Fruit fly (Drosophila melanogaster) whole organism, embryonic: Measurements from ENCODE around the gene CG10431.

Experiments
- Bgb ChIP-seq: fragments of 200-800 bp; sonication (Bioruptor generic); IDR thresholded peaks from 2 replicates; pipeline ENCODE4 v1.3.6; 2022; ENCODE audit warnings: missing biosample characterization, missing genetic modification characterization; ENCODE audit not compliant: partially characterized antibody
- Bteb2 ChIP-seq: fragments of 200-800 bp; sonication (Bioruptor generic); optimal IDR thresholded peaks from 2 replicates; lab custom pipeline; 2016; ENCODE audit warnings: missing biosample characterization, missing genetic modification characterization
- CG10209 ChIP-seq: fragments of 200-800 bp; sonication (Bioruptor generic); optimal IDR thresholded peaks from 3 replicates; lab custom pipeline; 2017; ENCODE audit warnings: missing biosample characterization, mild to moderate bottlenecking, missing genetic modification characterization, missing genetic modification reagents
- CG11085 ChIP-seq: fragments of 200-800 bp; sonication (Bioruptor generic); IDR thresholded peaks from 2 replicates; pipeline ENCODE4 v1.3.6; 2022; ENCODE audit warnings: missing biosample characterization, missing genetic modification characterization
- CG11093 ChIP-seq: fragments of 200-800 bp; sonication (Bioruptor generic); IDR thresholded peaks from 3 replicates; pipeline ENCODE4 v1.3.6; 2022; ENCODE audit warnings: missing biosample characterization, missing genetic modification characterization
- CG12769 ChIP-seq: fragments of 200-800 bp; sonication (Bioruptor generic); optimal IDR thresholded peaks from 2 replicates; lab custom pipeline; 2019; ENCODE audit warnings: missing biosample characterization, mild to moderate bottlenecking, missing genetic modification characterization, moderate library complexity
- CG16813 ChIP-seq: fragments of 200-800 bp; sonication (Bioruptor generic); IDR thresholded peaks from 3 replicates; pipeline ENCODE4 v1.3.6; 2022; ENCODE audit warnings: missing biosample characterization, missing genetic modification characterization; ENCODE audit not compliant: partially characterized antibody
- CG3407 ChIP-seq: fragments of 200-800 bp; sonication (Bioruptor generic); optimal IDR thresholded peaks from 2 replicates; lab custom pipeline; 2018; ENCODE audit warnings: missing biosample characterization, mild to moderate bottlenecking, missing genetic modification characterization
- CG34422 ChIP-seq: fragments of 200-800 bp; sonication (Bioruptor generic); IDR thresholded peaks from 3 replicates; pipeline ENCODE4 v1.3.6; 2022; ENCODE audit warnings: missing biosample characterization, missing genetic modification characterization
- CG3847 ChIP-seq: fragments of 200-800 bp; sonication (Bioruptor generic); IDR thresholded peaks from 2 replicates; pipeline ENCODE4 v1.3.6; 2022; ENCODE audit warnings: missing biosample characterization, missing genetic modification characterization
- CG42726 ChIP-seq: fragments of 200-800 bp; sonication (Bioruptor generic); IDR thresholded peaks from 2 replicates; pipeline ENCODE4 v1.3.6; 2022; ENCODE audit warnings: missing biosample characterization, missing genetic modification characterization; ENCODE audit not compliant: partially characterized antibody
- CG4424 ChIP-seq: fragments of 200-800 bp; sonication (Bioruptor generic); optimal IDR thresholded peaks from 3 replicates; lab custom pipeline; 2016; ENCODE audit warnings: missing biosample characterization, missing genetic modification characterization
- CG4730 ChIP-seq: fragments of 200-800 bp; sonication (Bioruptor generic); IDR thresholded peaks from 2 replicates; pipeline ENCODE4 v1.3.6; 2022; ENCODE audit warnings: missing biosample characterization, missing genetic modification characterization
- CG4854 ChIP-seq: fragments of 200-800 bp; sonication (Bioruptor generic); optimal IDR thresholded peaks from 2 replicates; lab custom pipeline; 2016; ENCODE audit warnings: missing biosample characterization, missing genetic modification characterization, inconsistent platforms
- CG6683 ChIP-seq: fragments of 200-800 bp; sonication (Bioruptor generic); optimal IDR thresholded peaks from 2 replicates; lab custom pipeline; 2017; ENCODE audit warnings: missing biosample characterization, mild to moderate bottlenecking, missing genetic modification characterization, missing genetic modification reagents
- CG6689 ChIP-seq: fragments of 200-800 bp; sonication (Bioruptor generic); IDR thresholded peaks from 2 replicates; pipeline ENCODE4 v1.3.6; 2022; ENCODE audit warnings: missing biosample characterization, missing genetic modification characterization
- CG7556 ChIP-seq: fragments of 200-800 bp; sonication (Bioruptor generic); optimal IDR thresholded peaks from 2 replicates; lab custom pipeline; 2017; ENCODE audit warnings: missing biosample characterization, mild to moderate bottlenecking, missing genetic modification characterization
- CG8924 ChIP-seq: fragments of 200-800 bp; optimal IDR thresholded peaks from 3 replicates; lab custom pipeline; 2019; ENCODE audit warnings: missing biosample characterization, mild to moderate bottlenecking, missing genetic modification characterization, moderate library complexity
- Dad ChIP-seq: fragments of 200-800 bp; sonication (Bioruptor generic); optimal IDR thresholded peaks from 3 replicates; lab custom pipeline; 2016; ENCODE audit warnings: missing biosample characterization, missing genetic modification characterization
- Doc3 ChIP-seq: fragments of 200-800 bp; sonication (Bioruptor generic); IDR thresholded peaks from 3 replicates; pipeline ENCODE4 v1.3.6; 2022; ENCODE audit warnings: missing biosample characterization, missing genetic modification characterization; ENCODE audit not compliant: partially characterized antibody
- Fer3 ChIP-seq: fragments of 200-800 bp; sonication (Bioruptor generic); optimal IDR thresholded peaks from 2 replicates; lab custom pipeline; 2018; ENCODE audit warnings: missing biosample characterization, mild to moderate bottlenecking, missing genetic modification characterization, moderate library complexity
- Gsc ChIP-seq: fragments of 200-800 bp; sonication (Bioruptor generic); IDR thresholded peaks from 2 replicates; pipeline ENCODE4 v1.3.6; 2022; ENCODE audit warnings: missing biosample characterization, missing genetic modification characterization
- HLH3B ChIP-seq: fragments of 200-800 bp; sonication (Bioruptor generic); IDR thresholded peaks from 2 replicates; pipeline ENCODE4 v1.3.6; 2022; ENCODE audit warnings: missing biosample characterization, missing genetic modification characterization
- Hr3 ChIP-seq: fragments of 200-800 bp; sonication (Bioruptor generic); optimal IDR thresholded peaks from 3 replicates; lab custom pipeline; 2016; ENCODE audit warnings: missing biosample characterization, missing genetic modification characterization
- NK7.1 ChIP-seq: fragments of 200-800 bp; sonication (Bioruptor generic); optimal IDR thresholded peaks from 3 replicates; lab custom pipeline; 2016; ENCODE audit warnings: missing biosample characterization, missing genetic modification characterization
- Pdp1 ChIP-seq, 2 experiments: fragments of 200-800 bp; sonication (Bioruptor generic); optimal IDR thresholded peaks; 3 replicates each; lab custom pipeline; 2016; ENCODE audit warnings: missing biosample characterization in 2 of 2, missing genetic modification characterization in 2 of 2, mild to moderate bottlenecking in 1 of 2, moderate library complexity in 1 of 2
- Sox102F ChIP-seq: fragments of 200-800 bp; sonication (Bioruptor generic); optimal IDR thresholded peaks from 2 replicates; lab custom pipeline; 2018; ENCODE audit warnings: missing biosample characterization, mild to moderate bottlenecking, missing genetic modification characterization, moderate library complexity
- Sry-β ChIP-seq: fragments of 200-800 bp; sonication (Bioruptor generic); optimal IDR thresholded peaks from 2 replicates; lab custom pipeline; 2018; ENCODE audit warnings: missing biosample characterization, mild to moderate bottlenecking, missing genetic modification characterization, moderate library complexity
- ab ChIP-seq: fragments of 200-800 bp; sonication (Bioruptor generic); optimal IDR thresholded peaks from 2 replicates; lab custom pipeline; 2016; ENCODE audit warnings: missing biosample characterization, missing genetic modification characterization
- ara ChIP-seq: fragments of 200-800 bp; sonication (Bioruptor generic); IDR thresholded peaks from 2 replicates; pipeline ENCODE4 v1.3.6; 2022; ENCODE audit warnings: missing biosample characterization, missing genetic modification characterization
- cad ChIP-seq: fragments of >200 bp; optimal IDR thresholded peaks from 2 replicates; lab custom pipeline; 2017; ENCODE audit warnings: missing biosample characterization, missing genetic modification characterization
- chm ChIP-seq: fragments of 200-800 bp; sonication (Bioruptor generic); IDR thresholded peaks from 2 replicates; pipeline ENCODE4 v1.3.6; 2022; ENCODE audit warnings: missing biosample characterization, missing genetic modification characterization
- disco-r ChIP-seq: fragments of 200-800 bp; sonication (Bioruptor generic); optimal IDR thresholded peaks from 2 replicates; lab custom pipeline; 2016; ENCODE audit warnings: missing biosample characterization, missing genetic modification characterization
- dmrt11E ChIP-seq: fragments of 200-800 bp; sonication (Bioruptor generic); optimal IDR thresholded peaks from 3 replicates; lab custom pipeline; 2018; ENCODE audit warnings: missing biosample characterization, mild to moderate bottlenecking, missing genetic modification characterization, moderate library complexity
- dpn ChIP-seq, 2 experiments: fragments of 200-800 bp; sonication (Bioruptor generic); optimal IDR thresholded peaks; 3 replicates each; lab custom pipeline; 2016; ENCODE audit warnings: missing biosample characterization in 2 of 2, missing genetic modification characterization in 2 of 2
- eyg ChIP-seq: fragments of 200-800 bp; sonication (Bioruptor generic); optimal IDR thresholded peaks from 3 replicates; lab custom pipeline; 2016; ENCODE audit warnings: missing biosample characterization, missing genetic modification characterization
- fru ChIP-seq: fragments of >200 bp; optimal IDR thresholded peaks from 2 replicates; lab custom pipeline; 2017
- gfzf ChIP-seq: fragments of 200-800 bp; sonication (Bioruptor generic); optimal IDR thresholded peaks from 2 replicates; lab custom pipeline; 2016; ENCODE audit warnings: missing biosample characterization, mild to moderate bottlenecking, missing genetic modification characterization, moderate library complexity
- gsb ChIP-seq: fragments of 200-800 bp; sonication (Bioruptor generic); IDR thresholded peaks from 2 replicates; pipeline ENCODE4 v1.3.6; 2022; ENCODE audit warnings: missing biosample characterization, missing genetic modification characterization
- jigr1 ChIP-seq: fragments of 200-800 bp; sonication (Bioruptor generic); IDR thresholded peaks from 3 replicates; pipeline ENCODE4 v1.3.6; 2022; ENCODE audit warnings: missing biosample characterization, missing genetic modification characterization
- kay ChIP-seq: fragments of 200-800 bp; sonication (Bioruptor generic); optimal IDR thresholded peaks from 2 replicates; lab custom pipeline; 2016; ENCODE audit warnings: missing biosample characterization, missing genetic modification characterization
- lmd ChIP-seq: fragments of 200-800 bp; sonication (Bioruptor generic); IDR thresholded peaks from 2 replicates; pipeline ENCODE4 v1.3.6; 2022; ENCODE audit warnings: missing biosample characterization, missing genetic modification characterization
- ranshi ChIP-seq: fragments of 200-800 bp; sonication (Bioruptor generic); IDR thresholded peaks from 2 replicates; pipeline ENCODE4 v1.3.6; 2022; ENCODE audit warnings: missing biosample characterization, missing genetic modification characterization
- salm ChIP-seq: fragments of 200-800 bp; sonication (Bioruptor generic); optimal IDR thresholded peaks from 2 replicates; lab custom pipeline; 2018; ENCODE audit warnings: missing biosample characterization, mild to moderate bottlenecking, missing genetic modification characterization
- seq ChIP-seq: fragments of 200-800 bp; sonication (Bioruptor generic); IDR thresholded peaks from 2 replicates; pipeline ENCODE4 v1.3.6; 2022; ENCODE audit warnings: missing biosample characterization, missing genetic modification characterization
- sisA ChIP-seq: fragments of 200-800 bp; sonication (Bioruptor generic); IDR thresholded peaks from 2 replicates; pipeline ENCODE4 v1.3.6; 2022; ENCODE audit warnings: missing biosample characterization, missing genetic modification characterization
- slp2 ChIP-seq: fragments of 200-800 bp; sonication (Bioruptor generic); optimal IDR thresholded peaks from 2 replicates; lab custom pipeline; 2016; ENCODE audit warnings: missing biosample characterization, missing genetic modification characterization
- sqz ChIP-seq: fragments of 200-800 bp; sonication (Bioruptor generic); optimal IDR thresholded peaks from 3 replicates; lab custom pipeline; 2018; ENCODE audit warnings: missing biosample characterization, mild to moderate bottlenecking, missing genetic modification characterization
- stc ChIP-seq: fragments of 200-800 bp; sonication (Bioruptor generic); IDR thresholded peaks from 2 replicates; pipeline ENCODE4 v1.3.6; 2022; ENCODE audit warnings: missing biosample characterization, missing genetic modification characterization
- vfl ChIP-seq: fragments of 200-800 bp; sonication (Bioruptor generic); optimal IDR thresholded peaks from 2 replicates; lab custom pipeline; 2016; ENCODE audit warnings: missing biosample characterization, missing genetic modification characterization
- zfh1 ChIP-seq: fragments of 200-800 bp; sonication (Bioruptor generic); IDR thresholded peaks from 3 replicates; pipeline ENCODE4 v1.3.6; 2022; ENCODE audit warnings: missing biosample characterization, missing genetic modification characterization

The CG10431 gene

DNA sequence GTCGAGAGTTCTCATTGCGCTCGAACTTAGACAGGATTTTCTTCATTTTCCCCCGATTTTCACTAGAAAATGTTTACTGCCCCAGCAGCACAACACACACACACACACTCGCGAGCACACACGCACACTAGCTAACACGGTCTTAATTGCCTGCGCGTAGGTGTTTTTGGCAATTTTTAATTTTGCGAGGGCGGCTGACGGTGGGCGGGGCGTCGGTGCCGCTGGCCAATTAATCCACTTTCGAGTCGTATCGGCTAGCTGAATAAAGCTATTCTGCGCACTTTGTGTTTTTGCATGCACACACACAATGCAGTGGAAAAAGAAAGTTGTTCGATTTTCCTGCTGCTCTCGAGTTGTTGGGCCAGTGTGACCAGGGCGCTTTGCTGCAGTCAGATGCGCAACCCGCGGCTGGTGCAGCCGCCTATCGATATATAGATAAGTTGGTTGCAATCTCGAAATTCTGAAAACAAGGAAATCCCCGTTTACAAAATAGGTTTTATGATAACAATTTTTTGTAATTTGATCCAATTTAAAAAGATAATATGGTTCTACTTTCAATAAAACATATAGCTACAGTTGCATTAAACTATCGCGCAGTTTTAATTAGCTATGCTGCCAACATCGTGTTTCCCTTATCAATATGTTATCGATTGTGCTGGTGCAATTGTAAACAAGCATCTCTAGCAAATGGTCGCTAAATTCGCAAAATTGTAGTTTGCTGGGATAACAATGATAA, 6.0 kb upstream of the CG10431 start, which contains the start of the genes Nak and Tango6 (continued):
- TF ChIP-seq salm (tag; lab: Kevin White, UChicago), result no peak
- TF ChIP-seq CG6683 (GFP tag; lab: Kevin White, UChicago), result no peak
- TF ChIP-seq CG12769, result no peak
- no peak for TF ChIP-seq sisA (GFP tag; lab: Robert Waterston, UW)
- TF ChIP-seq ara (GFP tag; lab: Robert Waterston, UW), result no peak
- TF ChIP-seq CG34422 (GFP tag; lab: Robert Waterston, UW), result no peak
- peak; percentile 26 for TF ChIP-seq CG4424 (GFP tag; lab: Kevin White, UChicago)
- TF ChIP-seq Pdp1 (GFP tag; optimal IDR thresholded peaks at IDR 0.05; lab: Kevin White, UChicago), result peak in 1 of 2 experiments; percentile 54
- TF ChIP-seq CG11085, result no peak
- TF ChIP-seq kay (GFP tag; lab: Kevin White, UChicago), result no peak
- TF ChIP-seq gfzf (GFP tag; lab: Kevin White, UChicago), result peak; percentile 80
- no peak for TF ChIP-seq eyg (GFP tag; lab: Kevin White, UChicago)
- peak; percentile 31 for TF ChIP-seq Bteb2 (GFP tag; lab: Kevin White, UChicago)
- peak; percentile 87 for TF ChIP-seq Bgb (GFP tag; lab: Robert Waterston, UW)
- peak; percentile 23 for TF ChIP-seq disco-r (GFP tag; lab: Kevin White, UChicago)
- TF ChIP-seq CG3407 (GFP tag; lab: Kevin White, UChicago), result no peak
- no peak for TF ChIP-seq CG4854 (GFP tag; lab: Kevin White, UChicago)
- no peak for TF ChIP-seq fru (lab: Kevin White, UChicago)
- TF ChIP-seq CG4730 (GFP tag; lab: Robert Waterston, UW), result no peak
- TF ChIP-seq vfl (GFP tag; lab: Kevin White, UChicago), result no peak
- TF ChIP-seq gsb (GFP tag; lab: Robert Waterston, UW), result no peak
- peak; percentile 1 for TF ChIP-seq CG7556
- peak; percentile 83 for TF ChIP-seq Sry-β (GFP tag; lab: Kevin White, UChicago)
- peak; percentile 28 for TF ChIP-seq dmrt11E (tag; lab: Kevin White, UChicago)
- TF ChIP-seq Doc3 (GFP tag; lab: Robert Waterston, UW), result peak; percentile 96
- no peak for TF ChIP-seq chm (GFP tag; lab: Robert Waterston, UW)
- TF ChIP-seq cad, result no peak
- TF ChIP-seq CG42726 (GFP tag; lab: Robert Waterston, UW), result peak; percentile 59; the same call in 1 of the 2 replicates
- no peak for TF ChIP-seq Sox102F (GFP tag; lab: Kevin White, UChicago)
- TF ChIP-seq slp2 (GFP tag; lab: Kevin White, UChicago), result no peak
- peak; percentile 10 to 34 for TF ChIP-seq dpn (GFP tag; optimal IDR thresholded peaks at IDR 0.05; lab: Kevin White, UChicago)
- no peak for TF ChIP-seq HLH3B (GFP tag; lab: Robert Waterston, UW)
- no peak for TF ChIP-seq zfh1 (GFP tag; lab: Robert Waterston, UW)
- no peak for TF ChIP-seq Gsc (GFP tag; lab: Robert Waterston, UW)
- peak; percentile 41 for TF ChIP-seq Hr3
- no peak for TF ChIP-seq ranshi (GFP tag; lab: Robert Waterston, UW)
- peak; percentile 40; the same call in 1 of the 2 replicates for TF ChIP-seq CG3847 (GFP tag; lab: Robert Waterston, UW)
- TF ChIP-seq CG6689 (GFP tag; lab: Robert Waterston, UW), result no peak
- peak; percentile 44 for TF ChIP-seq CG8924
- TF ChIP-seq lmd (GFP tag; lab: Robert Waterston, UW), result no peak
- TF ChIP-seq stc (GFP tag; lab: Robert Waterston, UW), result no peak
- TF ChIP-seq jigr1, result no peak
- TF ChIP-seq CG11093, result no peak
- peak; percentile 8 for TF ChIP-seq Dad (GFP tag; lab: Kevin White, UChicago)
- TF ChIP-seq CG16813 (GFP tag; lab: Robert Waterston, UW), result peak; percentile 96
- TF ChIP-seq NK7.1 (GFP tag; lab: Kevin White, UChicago), result no peak
- TF ChIP-seq seq (GFP tag; lab: Robert Waterston, UW), result 0 out of 2 replicates have a peak, but pooled peaks have one; percentile 25
- TF ChIP-seq sqz (GFP tag; lab: Kevin White, UChicago), result no peak
- TF ChIP-seq Fer3 (tag; lab: Kevin White, UChicago), result no peak
- no peak for TF ChIP-seq CG10209
- TF ChIP-seq ab (GFP tag; lab: Kevin White, UChicago), result no peak
